Worm (Caenorhabditis elegans): ENCODE measurements around the gene K10G6.9.

The K10G6.9 gene

ce11 chrII:3951354-3951753 is 20.7 kb upstream of the K10G6.9 start (continued):
- TF ChIP-seq nhr-76 (tag; optimal IDR thresholded peaks at IDR 0.05) (no peak), unc-62 (GFP tag; optimal IDR thresholded peaks at IDR 0.05) (no peak), fkh-10 (GFP tag; optimal IDR thresholded peaks at IDR 0.05) (no peak), sptf-1 (tag; optimal IDR thresholded peaks at IDR 0.05) (no peak), nhr-12 (tag; optimal IDR thresholded peaks at IDR 0.05) (no peak), sox-4 (tag; optimal IDR thresholded peaks at IDR 0.05) (no peak), egl-27 (tag; optimal IDR thresholded peaks at IDR 0.05) (no peak), zag-1 (tag; optimal IDR thresholded peaks at IDR 0.05) (no peak), dsc-1 (tag; optimal IDR thresholded peaks at IDR 0.05) (no peak), aha-1 (tag; optimal IDR thresholded peaks at IDR 0.05) (no peak), pag-3 (tag; optimal IDR thresholded peaks at IDR 0.05; ENCODE audit: borderline replicate concordance, insufficient read depth) (no peak), ztf-4 (tag; optimal IDR thresholded peaks at IDR 0.05) (no peak), isw-1 (GFP tag; IDR thresholded peaks at IDR 0.05) (no peak), ceh-8 (GFP tag; optimal IDR thresholded peaks at IDR 0.05) (no peak), irx-1 (tag; optimal IDR thresholded peaks at IDR 0.05) (no peak), hlh-4 (tag; optimal IDR thresholded peaks at IDR 0.05) (no peak), unc-98 (GFP tag; IDR thresholded peaks at IDR 0.05) (no peak), sup-37 (GFP tag; optimal IDR thresholded peaks at IDR 0.05) (no peak), rnt-1 (tag; optimal IDR thresholded peaks at IDR 0.05) (peak; percentile 10), snpc-4 (tag; optimal IDR thresholded peaks at IDR 0.05) (no peak), ceh-82 (tag; optimal IDR thresholded peaks at IDR 0.05) (no peak), lsy-2 (tag; optimal IDR thresholded peaks at IDR 0.05) (peak in 1 of 2 experiments; percentile 47), tbx-2 (tag; optimal IDR thresholded peaks at IDR 0.05) (peak; percentile 33), nhr-47 (tag; optimal IDR thresholded peaks at IDR 0.05) (no peak), lin-13 (GFP tag; optimal IDR thresholded peaks at IDR 0.05) (no peak), alr-1 (tag; optimal IDR thresholded peaks at IDR 0.05; ENCODE audit: borderline replicate concordance) (no peak), mdl-1 (tag; optimal IDR thresholded peaks at IDR 0.05) (no peak), xbp-1 (tag; optimal IDR thresholded peaks at IDR 0.05) (no peak), grh-1 (GFP tag; IDR thresholded peaks at IDR 0.05) (peak; percentile 90), ztf-11 (tag; optimal IDR thresholded peaks at IDR 0.05) (no peak), snu-23 (GFP tag; optimal IDR thresholded peaks at IDR 0.05) (peak; percentile 51), lir-3 (tag; optimal IDR thresholded peaks at IDR 0.05; ENCODE audit: poor library complexity) (no peak), nhr-19 (GFP tag; conservative IDR thresholded peaks at IDR 0.05) (no peak), hlh-17 (GFP tag; optimal IDR thresholded peaks at IDR 0.05; ENCODE audit: borderline replicate concordance) (no peak), nhr-20 (tag; optimal IDR thresholded peaks at IDR 0.05) (peak; percentile 59), fos-1 (tag; optimal IDR thresholded peaks at IDR 0.05) (peak; percentile 20), fkh-8 (tag; optimal IDR thresholded peaks at IDR 0.05) (no peak), dpl-1 (GFP tag; optimal IDR thresholded peaks at IDR 0.05) (peak in 1 of 3 experiments; percentile 19), efl-3 (GFP tag; optimal IDR thresholded peaks at IDR 0.05) (no peak), nhr-237 (tag; optimal IDR thresholded peaks at IDR 0.05) (no peak), vab-15 (tag; optimal IDR thresholded peaks at IDR 0.05) (no peak), pax-3 (tag; optimal IDR thresholded peaks at IDR 0.05) (no peak), mef-2 (tag; optimal IDR thresholded peaks at IDR 0.05) (no peak), ceh-63 (GFP tag; optimal IDR thresholded peaks at IDR 0.05) (no peak), C16A3.4 (tag; optimal IDR thresholded peaks at IDR 0.05) (no peak), pqm-1 (tag; optimal IDR thresholded peaks at IDR 0.05) (no peak), lin-15B (tag; optimal IDR thresholded peaks at IDR 0.05) (no peak), ceh-88 (GFP tag; IDR thresholded peaks at IDR 0.05) (no peak), nhr-90 (tag; optimal IDR thresholded peaks at IDR 0.05; ENCODE audit: poor library complexity) (no peak), nhr-85 (tag) (peak; percentile 88)

Data from whole organism, L1 larva.